Worm (Caenorhabditis elegans): Measurements from ENCODE around the gene B0001.7.

DNA sequence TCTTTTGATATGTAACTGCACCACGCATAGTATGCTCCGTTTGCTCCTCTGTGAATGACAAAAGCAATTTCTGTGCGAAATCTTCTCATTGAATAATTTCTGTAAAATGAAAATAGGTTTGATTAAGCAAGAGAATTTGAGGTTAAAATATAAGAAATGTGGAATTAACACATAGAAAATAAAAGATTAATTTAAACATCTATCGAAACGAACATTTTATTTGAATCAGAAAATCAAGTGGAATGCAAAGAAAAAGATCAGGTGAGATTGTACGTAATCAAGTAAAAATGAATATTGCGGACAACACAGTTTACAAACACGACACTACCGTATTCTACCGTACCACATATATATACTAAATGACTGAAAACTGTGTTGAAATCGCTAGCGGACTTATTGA, 13.1 kb downstream of the B0001.7 start, which contains the start of gene B0001.8:
- TF ChIP-seq ceh-45 (GFP tag; IDR thresholded peaks at IDR 0.05) (no peak), ama-1 (optimal IDR thresholded peaks at IDR 0.05) (no peak), syd-9 (tag; optimal IDR thresholded peaks at IDR 0.05) (no peak), ceh-2 (tag; optimal IDR thresholded peaks at IDR 0.05) (no peak), ztf-16 (tag; optimal IDR thresholded peaks at IDR 0.05) (no peak), sox-4 (tag; optimal IDR thresholded peaks at IDR 0.05) (no peak), dve-1 (tag; optimal IDR thresholded peaks at IDR 0.05) (no peak), ref-2 (tag; optimal IDR thresholded peaks at IDR 0.05) (no peak), madf-2 (tag; optimal IDR thresholded peaks at IDR 0.05) (no peak), nhr-11 (tag; optimal IDR thresholded peaks at IDR 0.05) (no peak), C08G9.2 (tag; optimal IDR thresholded peaks at IDR 0.05) (no peak)
